Worm (Caenorhabditis elegans) whole organism, L2 larva: ENCODE measurements around the gene cyp-14A2.

Experiments used
- aly-2 ChIP-seq: fragments of 150-350 bp; optimal IDR thresholded peaks from 2 replicates; lab custom pipeline; 2014; ENCODE audit warnings: missing biosample characterization, missing genetic modification characterization
- crh-2 ChIP-seq: sonication (generic microtip); optimal IDR thresholded peaks from 2 replicates; lab custom pipeline; 2017; ENCODE audit warnings: missing biosample characterization, missing genetic modification characterization
- fos-1 ChIP-seq: fragments of 150-350 bp; optimal IDR thresholded peaks from 2 replicates; lab custom pipeline; 2014; ENCODE audit warnings: missing biosample characterization, missing genetic modification characterization
- lin-13 ChIP-seq: fragments of 150-350 bp; optimal IDR thresholded peaks from 2 replicates; lab custom pipeline; 2014; ENCODE audit warnings: missing biosample characterization, missing genetic modification reagents, missing genetic modification characterization
- nhr-237 ChIP-seq: fragments of 150-350 bp; optimal IDR thresholded peaks from 2 replicates; lab custom pipeline; 2014; ENCODE audit warnings: missing biosample characterization, missing genetic modification characterization
- unc-55 ChIP-seq: fragments of 150-350 bp; sonication (generic microtip); optimal IDR thresholded peaks from 3 replicates; lab custom pipeline; 2014; ENCODE audit warnings: missing biosample characterization, missing genetic modification reagents, missing genetic modification characterization
- zag-1 ChIP-seq: fragments of 150-350 bp; optimal IDR thresholded peaks from 2 replicates; lab custom pipeline; 2014; ENCODE audit warnings: missing biosample characterization, missing genetic modification characterization
- ztf-11 ChIP-seq: sonication (generic microtip); optimal IDR thresholded peaks from 2 replicates; lab custom pipeline; 2017; ENCODE audit warnings: missing biosample characterization, missing genetic modification characterization

ce11 chrX:13317532-13317931 is 48.0 kb upstream of the cyp-14A2 start:
- TF ChIP-seq aly-2 (tag; lab: Kevin White, UChicago) (no peak), lin-13 (GFP tag; lab: Kevin White, UChicago) (no peak), fos-1 (tag; lab: Kevin White, UChicago) (no peak), nhr-237 (tag; lab: Kevin White, UChicago) (no peak), crh-2 (tag; lab: Kevin White, UChicago) (no peak), ztf-11 (tag; lab: Kevin White, UChicago) (no peak), unc-55 (GFP tag; lab: Kevin White, UChicago) (no peak), zag-1 (tag; lab: Kevin White, UChicago) (no peak)
